Worm (Caenorhabditis elegans) whole organism, late embryonic: ENCODE measurements around the gene B0218.7.

Experiments
- K02D7.2 ChIP-seq: sonication (generic microtip); optimal IDR thresholded peaks from 2 replicates; lab custom pipeline; 2017; ENCODE audit warnings: mild to moderate bottlenecking, missing genetic modification characterization, missing compliant biosample characterization
- T23F11.4 ChIP-seq: fragments of 200-800 bp; sonication (Bioruptor generic); optimal IDR thresholded peaks from 2 replicates; lab custom pipeline; 2018; ENCODE audit warnings: mild to moderate bottlenecking, missing genetic modification characterization, missing compliant biosample characterization
- Y22D7AL.16 ChIP-seq: sonication (generic microtip); optimal IDR thresholded peaks from 2 replicates; lab custom pipeline; 2016; ENCODE audit warnings: missing genetic modification characterization, missing compliant biosample characterization
- ceh-14 ChIP-seq: sonication (generic microtip); optimal IDR thresholded peaks from 2 replicates; lab custom pipeline; 2016; ENCODE audit warnings: missing genotype, missing genetic modification characterization, missing compliant biosample characterization
- ceh-18 ChIP-seq: sonication (generic microtip); optimal IDR thresholded peaks from 2 replicates; lab custom pipeline; 2016; ENCODE audit warnings: missing genetic modification characterization, missing compliant biosample characterization
- ceh-19 ChIP-seq: fragments of 200-800 bp; sonication (Bioruptor generic); optimal IDR thresholded peaks from 2 replicates; lab custom pipeline; 2018; ENCODE audit warnings: mild to moderate bottlenecking, missing genetic modification characterization, missing compliant biosample characterization
- ceh-22 ChIP-seq: sonication (generic microtip); optimal IDR thresholded peaks from 2 replicates; lab custom pipeline; 2017; ENCODE audit warnings: missing biosample characterization, missing genetic modification characterization
- ceh-24 ChIP-seq: sonication (generic microtip); optimal IDR thresholded peaks from 2 replicates; lab custom pipeline; 2016; ENCODE audit warnings: mild to moderate bottlenecking, missing genetic modification characterization, missing compliant biosample characterization
- ceh-31 ChIP-seq: sonication (generic microtip); optimal IDR thresholded peaks from 2 replicates; lab custom pipeline; 2016; ENCODE audit warnings: missing genetic modification characterization, missing compliant biosample characterization
- ceh-48 ChIP-seq: sonication (generic microtip); optimal IDR thresholded peaks from 2 replicates; lab custom pipeline; 2016; ENCODE audit warnings: missing genetic modification characterization, inconsistent platforms, missing compliant biosample characterization
- ceh-6 ChIP-seq: fragments of 200-800 bp; sonication (Bioruptor generic); optimal IDR thresholded peaks from 2 replicates; lab custom pipeline; 2018; ENCODE audit warnings: mild to moderate bottlenecking, missing genetic modification characterization, missing compliant biosample characterization
- che-1 ChIP-seq: sonication (generic microtip); optimal IDR thresholded peaks from 2 replicates; lab custom pipeline; 2016; ENCODE audit warnings: mild to moderate bottlenecking, missing genetic modification characterization, missing compliant biosample characterization
- dmd-4 ChIP-seq: sonication (generic microtip); optimal IDR thresholded peaks from 2 replicates; lab custom pipeline; 2016; ENCODE audit warnings: borderline replicate concordance, missing genetic modification characterization, missing compliant biosample characterization
- dve-1 ChIP-seq: sonication (generic microtip); optimal IDR thresholded peaks from 2 replicates; lab custom pipeline; 2017; ENCODE audit warnings: antibody characterized with exemption, mild to moderate bottlenecking, missing genetic modification characterization, missing compliant biosample characterization
- elt-2 ChIP-seq: sonication (generic microtip); optimal IDR thresholded peaks from 2 replicates; lab custom pipeline; 2016; ENCODE audit warnings: missing genetic modification reagents, missing genetic modification characterization, missing compliant biosample characterization
- elt-4 ChIP-seq: sonication (generic microtip); optimal IDR thresholded peaks from 2 replicates; lab custom pipeline; 2016; ENCODE audit warnings: missing genetic modification characterization, missing compliant biosample characterization
- eyg-1 ChIP-seq: sonication (generic microtip); optimal IDR thresholded peaks from 2 replicates; lab custom pipeline; 2016; ENCODE audit warnings: missing genotype, missing genetic modification characterization, missing compliant biosample characterization
- fkh-10 ChIP-seq: fragments of 150-350 bp; optimal IDR thresholded peaks from 2 replicates; lab custom pipeline; 2014; ENCODE audit warnings: missing biosample characterization, missing genetic modification reagents, missing genetic modification characterization
- hlh-15 ChIP-seq: sonication (generic microtip); optimal IDR thresholded peaks from 2 replicates; lab custom pipeline; 2016; ENCODE audit warnings: missing genetic modification characterization, missing compliant biosample characterization
- hlh-6 ChIP-seq: sonication (generic microtip); optimal IDR thresholded peaks from 2 replicates; lab custom pipeline; 2016; ENCODE audit warnings: missing genotype, missing genetic modification characterization, missing compliant biosample characterization
- hlh-8 ChIP-seq: sonication (generic microtip); optimal IDR thresholded peaks from 2 replicates; lab custom pipeline; 2016; ENCODE audit warnings: missing genotype, missing genetic modification characterization, missing compliant biosample characterization
- lin-11 ChIP-seq: fragments of 200-800 bp; sonication (Bioruptor generic); optimal IDR thresholded peaks from 2 replicates; lab custom pipeline; 2018; ENCODE audit warnings: mild to moderate bottlenecking, missing genetic modification characterization, missing compliant biosample characterization
- madf-2 ChIP-seq: sonication (generic microtip); optimal IDR thresholded peaks from 2 replicates; lab custom pipeline; 2017; ENCODE audit warnings: missing genetic modification characterization, missing compliant biosample characterization
- mec-3 ChIP-seq: sonication (generic microtip); optimal IDR thresholded peaks from 2 replicates; lab custom pipeline; 2016; ENCODE audit warnings: borderline replicate concordance, missing genetic modification characterization, missing compliant biosample characterization
- nfya-1 ChIP-seq: sonication (generic microtip); optimal IDR thresholded peaks from 2 replicates; lab custom pipeline; 2017; ENCODE audit warnings: missing genetic modification characterization, mild to moderate bottlenecking, missing compliant biosample characterization, antibody characterized with exemption, moderate library complexity
- nhr-11 ChIP-seq: fragments of 150-350 bp; optimal IDR thresholded peaks from 2 replicates; lab custom pipeline; 2014; ENCODE audit warnings: missing biosample characterization, missing genetic modification characterization
- odd-2 ChIP-seq: sonication (generic microtip); optimal IDR thresholded peaks from 2 replicates; lab custom pipeline; 2017; ENCODE audit warnings: antibody characterized with exemption, mild to moderate bottlenecking, missing genetic modification characterization, missing compliant biosample characterization
- pax-1 ChIP-seq: fragments of 150-350 bp; optimal IDR thresholded peaks from 2 replicates; lab custom pipeline; 2014; ENCODE audit warnings: missing biosample characterization, missing genetic modification characterization
- pha-2 ChIP-seq: sonication (generic microtip); optimal IDR thresholded peaks from 2 replicates; lab custom pipeline; 2017; ENCODE audit warnings: mild to moderate bottlenecking, missing genetic modification characterization, missing compliant biosample characterization
- pha-4 ChIP-seq: fragments of 150-350 bp; optimal IDR thresholded peaks from 2 replicates; lab custom pipeline; 2018; ENCODE audit warnings: missing biosample characterization, missing genetic modification reagents, missing genetic modification characterization
- pqm-1 ChIP-seq: sonication (generic microtip); optimal IDR thresholded peaks from 2 replicates; lab custom pipeline; 2016; ENCODE audit warnings: missing genetic modification characterization, missing compliant biosample characterization
- ref-2 ChIP-seq: sonication (generic microtip); optimal IDR thresholded peaks from 2 replicates; lab custom pipeline; 2016; ENCODE audit warnings: missing genetic modification characterization, missing compliant biosample characterization
- rnt-1 ChIP-seq: sonication (generic microtip); optimal IDR thresholded peaks from 2 replicates; lab custom pipeline; 2016; ENCODE audit warnings: missing genetic modification characterization, missing compliant biosample characterization
- sox-2 ChIP-seq: fragments of 200-800 bp; sonication (Bioruptor generic); IDR thresholded peaks from 2 replicates; pipeline ENCODE4 v1.3.6; 2022; ENCODE audit warnings: missing genetic modification reagents, missing genetic modification characterization, missing compliant biosample characterization
- sox-4 ChIP-seq: sonication (generic microtip); optimal IDR thresholded peaks from 2 replicates; lab custom pipeline; 2017; ENCODE audit warnings: mild to moderate bottlenecking, missing genetic modification characterization, inconsistent platforms, missing compliant biosample characterization
- syd-9 ChIP-seq: sonication (generic microtip); optimal IDR thresholded peaks from 2 replicates; lab custom pipeline; 2016; ENCODE audit warnings: mild to moderate bottlenecking, missing genetic modification characterization, moderate library complexity, missing compliant biosample characterization
- ttx-3 ChIP-seq: sonication (generic microtip); optimal IDR thresholded peaks from 2 replicates; lab custom pipeline; 2016; ENCODE audit warnings: missing genetic modification reagents, missing genetic modification characterization, missing compliant biosample characterization
- unc-3 ChIP-seq, 2 experiments: fragments of 200-800 bp in 1 of 2; sonication (Bioruptor generic) in 1 of 2; sonication (generic microtip) in 1 of 2; conservative IDR thresholded peaks in 1 of 2; optimal IDR thresholded peaks in 1 of 2; 2 replicates each; pipeline versions ENCODE4 v1.3.6 to Lab custom; 2016 to 2022; ENCODE audit warnings: missing compliant biosample characterization in 2 of 2, missing genetic modification characterization in 2 of 2, missing genetic modification reagents in 1 of 2
- unc-42 ChIP-seq: sonication (generic microtip); optimal IDR thresholded peaks from 2 replicates; lab custom pipeline; 2016; ENCODE audit warnings: missing genotype, missing genetic modification characterization, missing compliant biosample characterization
- unc-86 ChIP-seq: sonication (generic microtip); optimal IDR thresholded peaks from 2 replicates; lab custom pipeline; 2016; ENCODE audit warnings: missing genetic modification characterization, missing compliant biosample characterization
- ztf-16 ChIP-seq: sonication (generic microtip); optimal IDR thresholded peaks from 2 replicates; lab custom pipeline; 2017; ENCODE audit warnings: missing genetic modification characterization, missing compliant biosample characterization

Gene B0218.7

DNA sequence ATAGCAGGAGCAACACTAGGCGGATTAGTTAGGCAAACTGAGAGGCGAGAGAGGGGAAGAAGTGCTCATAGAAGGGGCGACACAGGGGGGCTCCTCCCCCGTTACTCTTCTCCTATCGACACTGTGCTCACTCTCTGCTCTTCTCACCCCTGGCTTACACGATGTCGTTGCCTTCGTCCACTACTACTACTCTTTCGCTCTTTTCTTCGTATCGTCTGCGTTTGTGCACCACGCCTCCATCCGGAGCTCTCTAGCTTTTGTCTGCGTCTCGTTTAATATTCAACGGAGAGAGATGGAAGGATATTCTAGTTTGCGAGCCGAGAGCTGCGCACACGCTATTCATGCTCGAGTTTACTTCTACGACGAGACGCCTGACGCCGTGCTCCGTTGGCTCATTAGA is 17.5 kb upstream of the B0218.7 start (continued):
- no peak for TF ChIP-seq pha-2 (tag; lab: Kevin White, UChicago)
- no peak for TF ChIP-seq dve-1 (tag; lab: Kevin White, UChicago)
- TF ChIP-seq elt-2 (tag; lab: Kevin White, UChicago): no peak
- TF ChIP-seq hlh-8 (tag; lab: Kevin White, UChicago): no peak
- TF ChIP-seq pax-1 (tag; lab: Kevin White, UChicago): no peak
- no peak for TF ChIP-seq hlh-15 (tag; lab: Kevin White, UChicago)
- TF ChIP-seq che-1: no peak
- no peak for TF ChIP-seq K02D7.2
- no peak for TF ChIP-seq lin-11
- TF ChIP-seq nhr-11 (tag; lab: Kevin White, UChicago): no peak
- TF ChIP-seq eyg-1 (tag; lab: Kevin White, UChicago): no peak
- no peak for TF ChIP-seq Y22D7AL.16
- TF ChIP-seq ref-2 (tag; lab: Kevin White, UChicago): peak; percentile 63
- peak; percentile 61 for TF ChIP-seq mec-3
- TF ChIP-seq ceh-18 (tag; lab: Kevin White, UChicago): peak; percentile 29
- TF ChIP-seq elt-4 (tag; lab: Kevin White, UChicago): peak; percentile 50
- TF ChIP-seq T23F11.4 (GFP tag; lab: Kevin White, UChicago): no peak
- peak; percentile 70 for TF ChIP-seq unc-42
- TF ChIP-seq odd-2 (tag; lab: Kevin White, UChicago): no peak
- peak; percentile 19 for TF ChIP-seq hlh-6 (tag; lab: Kevin White, UChicago)
- no peak for TF ChIP-seq sox-2 (GFP tag; lab: Robert Waterston, UW)
- peak; percentile 44 for TF ChIP-seq ceh-14
- peak; percentile 37 for TF ChIP-seq sox-4
- peak; percentile 50 for TF ChIP-seq ceh-19 (GFP tag; lab: Kevin White, UChicago)
- TF ChIP-seq, all 69 proteins: peak for 22

DNA sequence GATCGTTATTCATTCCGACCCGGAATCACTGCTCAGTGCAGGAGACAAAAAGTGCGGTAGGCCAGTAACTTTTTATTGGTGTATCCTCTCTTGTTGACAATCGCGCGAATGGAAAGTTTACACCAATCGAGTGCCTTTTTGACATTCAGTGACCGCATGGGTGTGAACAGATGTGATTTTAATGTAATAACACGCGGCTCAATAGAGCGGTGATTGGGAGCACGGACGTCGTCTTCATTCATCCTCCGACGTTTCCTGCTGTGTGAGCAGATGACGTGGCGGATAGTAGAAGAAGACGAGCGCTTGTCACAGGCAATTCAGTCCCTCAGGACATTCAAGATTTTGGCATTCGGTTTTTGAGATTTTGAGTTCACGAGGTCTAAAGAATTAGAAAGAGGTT is 16.7 kb upstream of the B0218.7 start:
- peak; percentile 24 for TF ChIP-seq nfya-1
- no peak for TF ChIP-seq fkh-10
- TF ChIP-seq unc-42: peak; percentile 65
- TF ChIP-seq ceh-22: no peak
- no peak for TF ChIP-seq rnt-1 (tag; lab: Kevin White, UChicago)
- peak; percentile 14 for TF ChIP-seq ref-2 (tag; lab: Kevin White, UChicago)

DNA sequence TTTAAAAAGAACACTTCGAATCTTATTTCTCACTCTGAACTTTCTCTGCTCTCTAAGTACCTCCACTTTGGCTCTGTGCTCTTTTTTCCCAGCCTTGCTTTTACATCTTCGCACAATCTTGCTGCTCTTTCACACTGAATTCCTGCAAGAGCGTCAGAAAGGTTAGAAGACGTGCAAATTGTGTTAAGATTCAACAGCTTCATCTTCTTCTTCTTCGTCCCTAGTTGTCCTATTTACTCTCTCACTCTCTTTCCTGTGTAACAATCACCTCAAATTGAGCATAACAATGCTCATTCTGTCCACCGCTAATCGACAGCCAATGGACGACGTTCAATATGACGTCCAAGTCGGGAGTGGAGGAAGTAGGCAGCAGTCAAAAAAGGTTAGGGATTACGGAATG is 15.6 kb upstream of the B0218.7 start:
- TF ChIP-seq ceh-48 (tag; lab: Kevin White, UChicago): no peak
- TF ChIP-seq unc-42: peak; percentile 81
- peak; percentile 80 for TF ChIP-seq fkh-10

DNA sequence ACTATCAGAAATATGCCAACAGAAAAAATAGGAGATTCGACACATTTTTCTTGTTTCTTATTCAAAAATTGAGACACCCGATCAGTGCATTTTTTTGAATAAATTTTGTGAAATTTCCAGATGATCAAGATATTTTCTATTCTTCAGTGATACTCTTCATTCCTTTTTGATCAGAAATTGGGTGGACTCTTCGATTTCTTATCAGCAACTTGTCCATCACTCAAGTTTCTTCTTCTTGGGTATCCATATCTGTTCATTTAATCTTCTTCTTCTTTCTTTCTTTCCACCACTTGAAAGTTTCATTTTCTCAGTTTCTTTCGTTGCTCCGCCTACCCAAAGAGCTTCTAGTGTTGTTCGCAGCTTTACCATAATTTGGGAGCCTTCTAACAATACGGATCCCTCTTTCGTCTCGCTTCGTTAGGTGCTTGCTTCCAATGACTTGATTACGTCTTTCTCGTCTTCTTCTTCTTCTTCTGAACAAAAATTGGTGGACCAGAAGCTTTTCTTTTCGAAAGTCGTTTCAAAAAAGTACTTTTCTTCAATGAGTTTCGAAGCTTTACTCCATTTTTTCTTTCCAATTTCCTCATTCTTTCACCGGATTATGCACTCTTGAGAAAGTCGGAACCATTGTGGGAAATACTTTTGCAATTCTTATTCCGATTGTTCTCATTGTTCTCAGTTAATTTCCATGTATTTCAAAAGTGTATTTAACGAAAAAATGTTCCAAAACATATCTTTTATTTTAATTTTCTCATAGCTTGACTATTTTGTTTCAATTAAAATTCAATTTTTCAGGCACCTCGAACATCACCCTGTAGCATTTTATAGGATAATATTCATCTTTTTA is 10.1 kb upstream of the B0218.7 start, which contains the start of gene pct-1:
Gene pct-1 (plus strand): TSS at position 797 of the 847 bp plus-strand sequence.
- TF ChIP-seq ceh-31 (tag; lab: Kevin White, UChicago): peak; percentile 11
- TF ChIP-seq syd-9 (tag; lab: Kevin White, UChicago): no peak
- TF ChIP-seq unc-42: peak; percentile 5
- TF ChIP-seq rnt-1 (tag; lab: Kevin White, UChicago): no peak
- no peak for TF ChIP-seq ttx-3

- peak; percentile 48 for TF ChIP-seq elt-2 (tag; lab: Kevin White, UChicago)
- no peak for TF ChIP-seq K02D7.2
Measured at ce11 chrIV:8174792-8175191, 8.9 kb upstream of the B0218.7 start.

DNA sequence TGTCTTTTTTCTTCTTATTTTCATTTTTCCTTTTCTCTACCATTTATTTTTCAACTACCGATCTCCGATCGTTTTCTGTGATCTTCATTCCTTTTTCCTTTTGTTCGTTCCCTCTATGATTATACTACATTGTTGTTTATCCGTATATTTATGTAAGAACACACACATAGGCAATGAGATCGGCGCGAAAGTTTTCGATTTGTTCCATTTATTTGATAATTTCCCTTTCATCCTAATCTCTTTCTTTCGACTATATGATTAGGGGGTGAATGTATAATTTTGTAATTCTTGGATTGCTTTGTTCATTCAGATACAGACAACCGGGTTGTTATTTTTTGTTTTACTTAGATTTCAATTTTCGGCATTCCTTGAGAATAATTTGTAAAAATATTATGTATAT is 7.8 kb upstream of the B0218.7 start:
- TF ChIP-seq dmd-4 (tag; lab: Kevin White, UChicago) (no peak), unc-86 (tag; lab: Kevin White, UChicago) (no peak), ztf-16 (no peak), pha-2 (tag; lab: Kevin White, UChicago) (no peak), ceh-24 (tag; lab: Kevin White, UChicago) (no peak), pax-1 (tag; lab: Kevin White, UChicago) (no peak), eyg-1 (tag; lab: Kevin White, UChicago) (no peak), madf-2 (tag; lab: Kevin White, UChicago) (no peak), ceh-6 (GFP tag; lab: Kevin White, UChicago) (no peak), unc-3 (GFP tag; conservative IDR thresholded peaks at IDR 0.05; lab: Robert Waterston, UW) (no peak), unc-3 (tag; optimal IDR thresholded peaks at IDR 0.05; lab: Kevin White, UChicago) (no peak), pqm-1 (tag; lab: Kevin White, UChicago) (no peak), hlh-8 (tag; lab: Kevin White, UChicago) (no peak), pha-4 (tag; lab: Kevin White, UChicago) (no peak), ttx-3 (no peak), odd-2 (tag; lab: Kevin White, UChicago) (no peak), hlh-15 (tag; lab: Kevin White, UChicago) (no peak), ceh-48 (tag; lab: Kevin White, UChicago) (no peak), dve-1 (tag; lab: Kevin White, UChicago) (no peak)
